Worm (Caenorhabditis elegans): ENCODE results near the gene ZK686.5.

Gene ZK686.5

DNA sequence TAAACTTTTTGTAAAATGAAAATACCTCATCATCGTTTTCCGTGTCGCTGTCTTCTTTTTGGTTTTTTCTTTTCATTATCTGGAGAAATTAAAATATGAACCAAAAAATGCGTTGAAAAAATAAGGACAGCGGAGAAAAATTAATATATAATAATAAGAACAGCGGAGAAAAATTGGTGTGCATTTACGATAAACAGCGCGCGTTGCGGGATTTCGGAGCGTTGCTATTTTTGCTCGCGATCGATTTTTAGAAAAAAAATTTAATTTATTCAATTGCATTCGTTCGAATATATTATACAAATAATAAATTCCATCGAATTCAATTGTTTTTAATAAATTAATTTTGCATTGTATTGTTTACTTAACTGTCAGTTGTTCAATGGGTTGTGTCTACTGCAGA is 1.3 kb downstream of the ZK686.5 start, which contains the start of gene ZK686.2:
ZK686.2 (minus strand) TSS at position 79 of the 400 bp plus-strand sequence.
- TF ChIP-seq attf-3 (GFP tag; conservative IDR thresholded peaks at IDR 0.05) (peak; percentile 93), Y53G8AR.9 (GFP tag; conservative IDR thresholded peaks at IDR 0.05) (no peak), zfh-2 (GFP tag; conservative IDR thresholded peaks at IDR 0.05) (no peak), attf-5 (GFP tag; optimal IDR thresholded peaks at IDR 0.05) (peak; percentile 14)

DNA sequence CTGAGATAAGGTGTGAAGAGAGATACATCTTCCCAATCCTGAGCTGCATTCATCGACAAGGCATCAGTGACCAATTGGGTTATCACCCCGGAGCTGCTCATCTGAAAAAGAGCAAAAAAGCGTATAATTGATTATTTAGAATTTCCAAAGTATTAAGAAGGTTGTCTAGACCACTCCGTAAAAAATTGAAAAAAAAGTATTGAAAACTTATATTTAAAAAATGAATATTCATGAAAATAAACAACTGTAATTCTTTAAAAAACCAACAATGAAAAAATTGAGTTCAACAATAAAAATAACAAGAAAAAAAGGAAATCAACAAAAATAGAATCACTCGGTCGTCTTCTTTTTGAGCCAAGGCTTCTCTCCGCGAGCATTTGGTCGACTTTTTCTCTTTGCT is 3.8 kb downstream of the ZK686.5 start, which contains the start of gene mtx-2:
mtx-2 (minus strand) TSS at position 101 of the 400 bp plus-strand sequence.
- TF ChIP-seq B0035.1 (tag; optimal IDR thresholded peaks at IDR 0.05) = no peak
- no peak for TF ChIP-seq athp-1 (tag; optimal IDR thresholded peaks at IDR 0.05)
- TF ChIP-seq ztf-3 (GFP tag; optimal IDR thresholded peaks at IDR 0.05) = no peak
- TF ChIP-seq unc-130 (GFP tag; optimal IDR thresholded peaks at IDR 0.05) = no peak
- TF ChIP-seq C17E4.6 (GFP tag; IDR thresholded peaks at IDR 0.05) = no peak
- TF ChIP-seq F37B4.10 (GFP tag; IDR thresholded peaks at IDR 0.05) = no peak
- TF ChIP-seq dox-1 (GFP tag; IDR thresholded peaks at IDR 0.05) = 0 out of 2 replicates have a peak, but pooled peaks have one; percentile 3

DNA sequence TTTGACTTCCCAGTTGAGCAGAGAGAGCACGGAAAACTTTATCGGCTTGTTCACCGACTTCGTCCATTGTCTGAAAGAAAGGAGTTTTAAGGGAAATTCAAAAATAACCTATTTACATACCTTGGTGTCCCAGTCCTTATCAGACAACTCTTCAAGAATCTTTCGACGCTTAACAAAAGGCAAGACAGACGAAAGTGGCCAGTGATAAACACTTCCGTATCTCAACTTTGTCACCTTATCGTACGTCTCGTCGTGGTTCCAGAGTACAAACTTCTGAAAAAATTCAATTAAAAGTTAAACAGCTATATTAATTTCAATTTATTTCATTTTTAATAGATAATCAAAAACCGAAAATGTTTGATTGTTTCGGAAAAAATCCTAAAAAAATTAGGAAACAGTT is 5.1 kb downstream of the ZK686.5 start:
- TF ChIP-seq nhr-80 (tag; optimal IDR thresholded peaks at IDR 0.05) = peak; percentile 77
- no peak for TF ChIP-seq egl-44 (GFP tag; IDR thresholded peaks at IDR 0.05)
- TF ChIP-seq snpc-1.1 (tag; optimal IDR thresholded peaks at IDR 0.05; ENCODE audit: insufficient read depth) = no peak
- no peak for TF ChIP-seq lin-35 (GFP tag; optimal IDR thresholded peaks at IDR 0.05)
- no peak for TF ChIP-seq B0019.2 (GFP tag; conservative IDR thresholded peaks at IDR 0.05)
- TF ChIP-seq madf-3 (GFP tag; IDR thresholded peaks at IDR 0.05) = no peak

DNA sequence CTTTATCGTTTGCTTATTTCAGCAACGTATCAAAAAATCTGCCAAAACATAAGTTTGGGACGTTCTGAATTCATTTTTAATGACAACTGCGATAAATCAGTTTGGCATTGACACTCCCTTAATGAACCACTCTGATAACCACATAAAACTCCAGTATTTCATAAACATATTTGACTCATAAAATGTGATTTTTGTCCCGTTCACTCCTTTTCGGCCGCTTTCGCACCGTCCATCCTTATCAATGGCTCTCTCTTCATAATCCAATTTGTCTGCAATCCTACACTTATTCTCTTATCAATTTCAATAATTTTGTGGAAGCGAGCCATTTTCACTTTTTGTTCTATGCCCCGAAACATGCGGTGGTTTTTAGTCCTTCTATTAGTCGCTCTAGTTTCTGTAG is 8.8 kb downstream of the ZK686.5 start, which contains the start of gene pcp-1:
pcp-1 (plus strand) TSS at position 342 of the 400 bp plus-strand sequence.
- TF ChIP-seq ets-4 (GFP tag; optimal IDR thresholded peaks at IDR 0.05) = peak; percentile 95
- TF ChIP-seq nhr-27 (tag; optimal IDR thresholded peaks at IDR 0.05) = no peak
- TF ChIP-seq fkh-3 (tag; optimal IDR thresholded peaks at IDR 0.05) = no peak
- no peak for TF ChIP-seq ekl-4 (GFP tag; IDR thresholded peaks at IDR 0.05)
- no peak for TF ChIP-seq ceh-40 (GFP tag; IDR thresholded peaks at IDR 0.05)
- TF ChIP-seq nhr-80 (tag; optimal IDR thresholded peaks at IDR 0.05) = peak; percentile 100
- peak; percentile 14 to 68 for TF ChIP-seq let-607 (tag; optimal IDR thresholded peaks at IDR 0.05)
- no peak for TF ChIP-seq K11D2.4 (GFP tag; IDR thresholded peaks at IDR 0.05)

DNA sequence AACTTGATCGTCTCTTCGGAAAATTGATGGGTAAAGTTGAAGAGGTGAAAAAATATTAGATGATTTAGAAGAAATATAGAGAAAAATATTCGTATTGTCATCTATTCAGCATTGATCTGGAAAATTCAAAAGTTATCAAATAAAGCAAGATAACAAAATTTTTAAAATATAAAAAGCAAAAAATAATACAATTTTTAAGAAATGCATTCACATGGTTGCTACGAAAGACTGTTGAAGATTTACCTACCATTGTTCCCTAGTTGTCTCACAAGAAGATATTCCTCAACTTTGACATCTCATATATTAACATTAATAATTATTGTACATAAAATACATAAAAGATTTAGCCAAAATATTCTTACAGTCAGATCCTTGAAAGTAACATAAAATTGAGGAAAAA is 13.0 kb downstream of the ZK686.5 start, which contains the start of gene cdh-3:
cdh-3 (minus strand) TSS at position 101 of the 400 bp plus-strand sequence.
- TF ChIP-seq ccch-3 (GFP tag; optimal IDR thresholded peaks at IDR 0.05) (no peak), ZK185.1 (tag; optimal IDR thresholded peaks at IDR 0.05; ENCODE audit: poor library complexity, severe bottlenecking) (no peak), Y95B8A.8 (GFP tag; IDR thresholded peaks at IDR 0.05) (no peak), lin-35 (GFP tag; optimal IDR thresholded peaks at IDR 0.05) (no peak), tlf-1 (GFP tag; optimal IDR thresholded peaks at IDR 0.05) (no peak)

DNA sequence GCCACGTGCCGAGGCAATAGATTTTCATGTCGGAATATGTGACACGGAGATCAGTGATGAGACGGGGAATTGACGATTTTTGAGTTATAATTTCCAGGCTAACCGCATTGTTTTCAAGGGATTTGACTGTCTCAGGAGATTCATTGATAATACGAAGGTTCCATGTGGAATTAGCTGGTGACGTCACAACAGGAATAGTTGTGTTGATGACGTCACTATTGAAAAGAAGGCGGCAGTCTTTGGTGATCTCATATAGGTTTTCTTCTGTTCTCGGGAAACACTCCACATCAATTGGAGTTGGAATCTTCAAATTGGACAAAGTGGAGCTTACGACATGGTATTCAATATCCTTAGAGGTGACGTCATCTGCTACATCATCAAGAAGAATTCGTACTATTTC is 24.1 kb downstream of the ZK686.5 start:
- TF ChIP-seq Y53F4B.3 (GFP tag; IDR thresholded peaks at IDR 0.05) (no peak), sdz-38 (tag; optimal IDR thresholded peaks at IDR 0.05) (no peak), B0336.3 (GFP tag; IDR thresholded peaks at IDR 0.05) (no peak), ceh-91 (GFP tag; IDR thresholded peaks at IDR 0.05) (no peak), Y95B8A.8 (GFP tag; IDR thresholded peaks at IDR 0.05) (no peak), F22D6.2 (tag; optimal IDR thresholded peaks at IDR 0.05) (no peak), mcd-1 (GFP tag; IDR thresholded peaks at IDR 0.05) (no peak), die-1 (tag; optimal IDR thresholded peaks at IDR 0.05) (no peak), snpc-1.1 (tag; optimal IDR thresholded peaks at IDR 0.05; ENCODE audit: insufficient read depth) (no peak), zfh-2 (GFP tag; conservative IDR thresholded peaks at IDR 0.05) (no peak), let-607 (tag; optimal IDR thresholded peaks at IDR 0.05) (no peak), K12H6.12 (tag; optimal IDR thresholded peaks at IDR 0.05) (no peak), xnd-1 (tag; optimal IDR thresholded peaks at IDR 0.05) (no peak), egl-18 (GFP tag; IDR thresholded peaks at IDR 0.05) (no peak), lir-1 (GFP tag; conservative IDR thresholded peaks at IDR 0.05) (no peak), unc-62 (GFP tag; optimal IDR thresholded peaks at IDR 0.05) (no peak), madf-6 (GFP tag; IDR thresholded peaks at IDR 0.05) (no peak)
